Worm (Caenorhabditis elegans) whole organism, L4 larva: Measurements from ENCODE around the gene srh-170.

Experiments used
- F26F4.8 ChIP-seq: fragments of 200-800 bp; sonication (Bioruptor generic); conservative IDR thresholded peaks from 2 replicates; pipeline ENCODE4 v1.3.6; 2022; ENCODE audit warnings: missing genetic modification characterization, missing compliant biosample characterization
- ama-1 ChIP-seq: fragments of 150-350 bp; optimal IDR thresholded peaks from 2 replicates; lab custom pipeline; 2014; ENCODE audit warnings: inconsistent platforms, mixed read lengths
- ceh-44 ChIP-seq: fragments of 200-800 bp; sonication (Bioruptor generic); IDR thresholded peaks from 2 replicates; pipeline ENCODE4 v1.3.6; 2022; ENCODE audit warnings: missing genetic modification reagents, missing genetic modification characterization, missing compliant biosample characterization
- dpl-1 ChIP-seq: fragments of 150-350 bp; optimal IDR thresholded peaks from 2 replicates; lab custom pipeline; 2014; ENCODE audit warnings: missing biosample characterization, missing genetic modification reagents, missing genetic modification characterization
- hlh-11 ChIP-seq: fragments of 200-800 bp; sonication (Bioruptor generic); optimal IDR thresholded peaks from 2 replicates; lab custom pipeline; 2018; ENCODE audit warnings: mild to moderate bottlenecking, missing genetic modification characterization, missing compliant biosample characterization
- hmg-1.1 ChIP-seq: fragments of 200-800 bp; sonication (Bioruptor generic); IDR thresholded peaks from 2 replicates; pipeline ENCODE4 v1.3.6; 2022; ENCODE audit warnings: missing genetic modification reagents, missing genetic modification characterization, missing compliant biosample characterization
- mep-1 ChIP-seq: fragments of 150-350 bp; sonication (generic microtip); optimal IDR thresholded peaks from 3 replicates; lab custom pipeline; 2014; ENCODE audit warnings: missing biosample characterization, missing genetic modification characterization
- nhr-41 ChIP-seq: fragments of 200-800 bp; sonication (Bioruptor generic); IDR thresholded peaks from 2 replicates; pipeline ENCODE4 v1.3.6; 2022; ENCODE audit warnings: missing genetic modification reagents, missing genetic modification characterization, missing compliant biosample characterization
- nhr-6 ChIP-seq: fragments of 150-350 bp; optimal IDR thresholded peaks from 2 replicates; lab custom pipeline; 2014; ENCODE audit warnings: missing biosample characterization, missing genetic modification characterization
- nhr-76 ChIP-seq: fragments of 150-350 bp; optimal IDR thresholded peaks from 2 replicates; lab custom pipeline; 2014; ENCODE audit warnings: missing biosample characterization, missing genetic modification characterization
- pha-4 ChIP-seq, 2 experiments: fragments of 150-350 bp in 1 of 2; fragments of 200-800 bp in 1 of 2; sonication (Bioruptor generic) in 1 of 2; IDR thresholded peaks in 1 of 2; optimal IDR thresholded peaks in 1 of 2; 2 replicates each; pipeline versions ENCODE4 v1.3.6 to Lab custom; 2014 to 2022; ENCODE audit warnings: missing genetic modification characterization in 2 of 2, missing genetic modification reagents in 2 of 2, missing biosample characterization in 1 of 2, missing compliant biosample characterization in 1 of 2
- pqm-1 ChIP-seq: sonication (generic microtip); optimal IDR thresholded peaks from 2 replicates; lab custom pipeline; 2017; ENCODE audit warnings: missing biosample characterization, missing genetic modification characterization
- saeg-2 ChIP-seq: fragments of 200-800 bp; sonication (Bioruptor generic); IDR thresholded peaks from 2 replicates; pipeline ENCODE4 v1.3.6; 2022; ENCODE audit warnings: missing genetic modification reagents, missing genetic modification characterization, missing compliant biosample characterization
- ztf-11 ChIP-seq: fragments of 150-350 bp; optimal IDR thresholded peaks from 2 replicates; lab custom pipeline; 2014; ENCODE audit warnings: missing biosample characterization, missing genetic modification characterization

- TF ChIP-seq pha-4 (GFP tag; IDR thresholded peaks at IDR 0.05; lab: Robert Waterston, UW): no peak
- TF ChIP-seq pha-4 (tag; optimal IDR thresholded peaks at IDR 0.05; lab: Kevin White, UChicago): no peak
- no peak for TF ChIP-seq nhr-41 (GFP tag; lab: Robert Waterston, UW)
- TF ChIP-seq ama-1: no peak
- TF ChIP-seq saeg-2: no peak
- no peak for TF ChIP-seq mep-1
- no peak for TF ChIP-seq ztf-11
- TF ChIP-seq hmg-1.1 (GFP tag; lab: Robert Waterston, UW): no peak
- no peak for TF ChIP-seq nhr-6 (tag; lab: Kevin White, UChicago)
- no peak for TF ChIP-seq dpl-1
- TF ChIP-seq hlh-11 (tag; lab: Kevin White, UChicago): no peak
- TF ChIP-seq pqm-1 (tag; lab: Kevin White, UChicago): no peak
- no peak for TF ChIP-seq F26F4.8 (GFP tag; lab: Robert Waterston, UW)
- TF ChIP-seq nhr-76 (tag; lab: Kevin White, UChicago): no peak
- no peak for TF ChIP-seq ceh-44 (GFP tag; lab: Robert Waterston, UW)
Measured at ce11 chrV:15398728-15399127, 10.1 kb upstream of the srh-170 start, which contains the start of gene fbxa-199.
